Fruit fly (Drosophila melanogaster): ENCODE results near the gene Set.
A peak's percentile ranks its signal among the peaks of the same experiment; 100 is the strongest.

Gene Set

DNA sequence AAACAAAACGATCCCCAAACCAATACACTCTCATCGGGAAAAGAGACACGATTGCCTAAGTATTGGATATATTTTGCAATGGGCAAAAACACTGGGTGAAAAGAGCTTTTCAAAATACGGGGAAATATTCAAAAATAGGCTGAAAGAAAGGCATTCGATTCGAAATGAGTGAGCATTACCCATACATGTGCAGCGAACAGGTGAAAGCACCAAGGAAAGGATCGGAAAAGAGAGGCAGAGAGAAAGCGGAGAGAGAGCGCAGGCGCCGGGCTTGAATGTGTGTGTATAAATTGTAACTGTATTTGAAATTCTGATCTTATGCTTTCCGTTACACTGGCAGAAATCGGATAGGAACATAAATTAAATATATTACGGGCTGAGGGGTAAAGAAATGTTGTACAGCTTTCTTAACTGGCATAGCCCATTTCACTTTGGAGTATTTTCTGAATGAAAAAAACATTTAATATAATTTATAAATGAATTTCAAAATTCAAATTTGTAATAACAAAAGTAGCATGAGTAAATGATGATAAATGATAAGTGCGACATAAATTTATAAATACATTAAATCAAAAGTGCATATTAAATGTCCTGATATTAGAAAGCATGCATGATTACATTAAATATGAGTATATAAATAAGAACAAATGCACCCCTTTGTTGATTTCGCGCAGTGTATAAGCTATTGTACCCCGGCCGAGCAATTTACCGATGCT is 17.4 kb downstream of the Set start (continued):
- TF ChIP-seq dmrt99B (tag; optimal IDR thresholded peaks at IDR 0.05): peak; percentile 83
- TF ChIP-seq CG11456 (GFP tag; IDR thresholded peaks at IDR 0.05): no peak
- peak; percentile 36 for TF ChIP-seq fd3F (GFP tag; optimal IDR thresholded peaks at IDR 0.05)
- peak; percentile 83 for TF ChIP-seq CG14710 (tag; optimal IDR thresholded peaks at IDR 0.05)
- no peak for TF ChIP-seq CG34224 (GFP tag; IDR thresholded peaks at IDR 0.05; ENCODE audit: partially characterized antibody)
- peak; percentile 95 for TF ChIP-seq CG17361 (GFP tag; IDR thresholded peaks at IDR 0.05)
- TF ChIP-seq phol (tag; optimal IDR thresholded peaks at IDR 0.05): peak; percentile 89
- peak; percentile 69 for TF ChIP-seq twi (tag; optimal IDR thresholded peaks at IDR 0.05)
- TF ChIP-seq CG11504 (tag; optimal IDR thresholded peaks at IDR 0.05): peak; percentile 81
- TF ChIP-seq pan (optimal IDR thresholded peaks at IDR 0.05): no peak
- TF ChIP-seq pan (GFP tag; optimal IDR thresholded peaks at IDR 0.05 in 1 of 2, IDR thresholded peaks at IDR 0.05 in 1 of 2): peak in 1 of 2 experiments; percentile 12
- no peak for TF ChIP-seq disco-r (GFP tag; optimal IDR thresholded peaks at IDR 0.05)
- no peak for TF ChIP-seq CG14860 (GFP tag; IDR thresholded peaks at IDR 0.05; ENCODE audit: partially characterized antibody)
- peak; percentile 69 for TF ChIP-seq CG15269 (tag; optimal IDR thresholded peaks at IDR 0.05)
- no peak for TF ChIP-seq B-H2 (GFP tag; optimal IDR thresholded peaks at IDR 0.05)
- peak; percentile 34 for TF ChIP-seq run (tag; optimal IDR thresholded peaks at IDR 0.05)
- TF ChIP-seq lmd (GFP tag; IDR thresholded peaks at IDR 0.05): peak; percentile 60
- TF ChIP-seq bab2 (GFP tag; optimal IDR thresholded peaks at IDR 0.05): no peak
- TF ChIP-seq CG10267 (tag; optimal IDR thresholded peaks at IDR 0.05): peak; percentile 76
- TF ChIP-seq mam (GFP tag; optimal IDR thresholded peaks at IDR 0.05): peak; percentile 2
- TF ChIP-seq CG10959 (GFP tag; IDR thresholded peaks at IDR 0.05): no peak
- no peak for TF ChIP-seq gsb (GFP tag; IDR thresholded peaks at IDR 0.05)
- TF ChIP-seq CG13894 (tag; optimal IDR thresholded peaks at IDR 0.05): no peak
- no peak for TF ChIP-seq fru (optimal IDR thresholded peaks at IDR 0.05)
- TF ChIP-seq Med (GFP tag): peak; percentile 51
- TF ChIP-seq NC2β (GFP tag; optimal IDR thresholded peaks at IDR 0.05): no peak
- no peak for TF ChIP-seq Dp (GFP tag; optimal IDR thresholded peaks at IDR 0.05)
- peak; percentile 59 for TF ChIP-seq CG10654 (GFP tag; optimal IDR thresholded peaks at IDR 0.05)
- peak; percentile 49 for TF ChIP-seq Nf-YB (GFP tag; optimal IDR thresholded peaks at IDR 0.05)
- no peak for TF ChIP-seq hth (optimal IDR thresholded peaks at IDR 0.05)
- no peak for TF ChIP-seq lov (optimal IDR thresholded peaks at IDR 0.05)
- TF ChIP-seq lov (GFP tag; IDR thresholded peaks at IDR 0.05): no peak
- peak; percentile 82 for TF ChIP-seq CG7839 (tag; optimal IDR thresholded peaks at IDR 0.05)
- TF ChIP-seq CG1603 (tag; optimal IDR thresholded peaks at IDR 0.05): peak; percentile 12
- peak; percentile 47 for TF ChIP-seq CG18599 (GFP tag; optimal IDR thresholded peaks at IDR 0.05)
- peak; percentile 2 for TF ChIP-seq zfh2 (GFP tag; optimal IDR thresholded peaks at IDR 0.05)
- TF ChIP-seq Rx (GFP tag; IDR thresholded peaks at IDR 0.05): no peak
- TF ChIP-seq Opbp (GFP tag; IDR thresholded peaks at IDR 0.05; ENCODE audit: partially characterized antibody): no peak
- TF ChIP-seq Doc3 (GFP tag; IDR thresholded peaks at IDR 0.05; ENCODE audit: partially characterized antibody): no peak
- TF ChIP-seq Adf1 (GFP tag; IDR thresholded peaks at IDR 0.05): no peak
- TF ChIP-seq CG2129 (GFP tag; IDR thresholded peaks at IDR 0.05; ENCODE audit: partially characterized antibody): no peak
- TF ChIP-seq gcm2 (GFP tag; optimal IDR thresholded peaks at IDR 0.05): no peak
- TF ChIP-seq CG14965 (GFP tag; optimal IDR thresholded peaks at IDR 0.05; ENCODE audit: borderline replicate concordance): no peak
- TF ChIP-seq CG6683 (GFP tag; optimal IDR thresholded peaks at IDR 0.05): no peak
- TF ChIP-seq CG11723 (GFP tag; optimal IDR thresholded peaks at IDR 0.05): peak; percentile 47
- peak; percentile 40 for TF ChIP-seq Camta (GFP tag; optimal IDR thresholded peaks at IDR 0.05)
- TF ChIP-seq Atf6 (GFP tag; IDR thresholded peaks at IDR 0.05): no peak
- no peak for TF ChIP-seq dan (GFP tag; IDR thresholded peaks at IDR 0.05)
- TF ChIP-seq CG5245 (GFP tag; optimal IDR thresholded peaks at IDR 0.05): peak; percentile 24
- TF ChIP-seq CG2120 (GFP tag; optimal IDR thresholded peaks at IDR 0.05): peak; percentile 32

All from whole organism, embryonic.